Worm (Caenorhabditis elegans): ENCODE measurements around the gene F09E10.5.

Gene F09E10.5

DNA sequence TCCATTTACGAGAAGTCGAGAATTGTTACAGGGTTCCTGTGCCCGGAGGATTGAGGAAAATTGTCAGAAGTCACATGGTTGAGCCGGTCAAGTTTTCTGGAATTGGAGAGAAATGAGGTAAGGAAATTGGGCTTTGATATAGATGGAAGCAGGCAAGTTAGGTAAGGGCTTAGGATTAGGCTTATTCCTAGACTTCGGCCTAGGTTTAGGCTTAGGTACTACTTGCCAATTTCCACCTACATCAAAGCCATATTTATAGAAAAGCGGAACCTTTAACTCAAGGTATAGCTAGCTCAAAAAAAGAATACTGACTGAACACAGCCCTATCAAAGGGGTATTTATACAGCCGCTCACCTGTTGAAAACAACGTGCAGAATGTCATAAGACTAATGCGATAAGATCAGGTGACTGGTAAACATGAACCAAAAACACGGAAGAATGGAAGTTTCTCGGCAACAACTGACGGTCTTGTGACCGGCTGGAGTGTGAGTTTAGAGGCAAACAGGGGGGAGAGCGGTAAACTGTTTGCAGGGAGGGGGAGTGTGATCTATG is 10.4 kb upstream of the F09E10.5 start:
- TF ChIP-seq hlh-1 (tag; optimal IDR thresholded peaks at IDR 0.05) = peak; percentile 42
- TF ChIP-seq nhr-12 (tag; optimal IDR thresholded peaks at IDR 0.05) = no peak
- no peak for TF ChIP-seq lin-32 (GFP tag; optimal IDR thresholded peaks at IDR 0.05)
- TF ChIP-seq unc-39 (tag; optimal IDR thresholded peaks at IDR 0.05) = no peak

DNA sequence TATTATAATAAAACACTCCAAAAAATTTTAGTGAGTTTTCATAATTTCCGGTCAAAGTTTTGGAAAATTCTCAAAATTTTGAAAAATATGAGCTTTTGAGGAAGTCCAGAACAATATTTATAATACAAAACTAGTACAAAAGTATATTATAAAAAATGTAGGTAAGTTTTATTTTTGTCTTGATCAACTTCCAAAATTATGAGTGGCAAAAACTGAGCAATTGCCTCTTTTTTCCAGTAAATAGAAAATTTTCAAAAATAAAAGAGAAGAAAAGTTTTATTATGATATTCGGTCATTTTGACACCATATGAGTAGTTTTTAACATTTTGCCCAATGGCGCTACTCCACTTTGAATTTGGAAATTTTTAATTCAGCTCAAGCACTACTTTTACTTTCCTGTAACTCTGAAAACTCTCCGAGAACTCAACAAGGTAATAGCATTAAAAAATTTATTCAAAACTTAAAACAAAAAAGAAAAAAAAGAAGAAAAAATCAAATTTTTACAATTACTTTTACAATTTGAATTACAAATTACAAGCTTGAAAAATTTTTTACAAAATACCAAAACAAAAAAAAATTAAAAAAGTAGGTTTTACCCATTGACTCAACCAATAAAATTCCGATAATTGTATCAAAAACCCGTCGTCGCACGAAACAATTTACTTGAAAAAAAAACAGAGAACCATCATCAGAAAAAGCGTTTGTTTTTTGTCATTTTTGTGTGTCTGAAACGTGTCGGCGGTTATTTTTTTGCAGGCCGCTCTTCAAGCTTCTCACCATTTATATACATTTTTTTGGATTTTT is 9.7 kb upstream of the F09E10.5 start:
- no peak for TF ChIP-seq lin-32 (GFP tag; optimal IDR thresholded peaks at IDR 0.05)
- TF ChIP-seq elt-3 (tag; optimal IDR thresholded peaks at IDR 0.05) = no peak
- no peak for TF ChIP-seq ceh-83 (GFP tag; optimal IDR thresholded peaks at IDR 0.05)
- no peak for TF ChIP-seq nhr-12 (tag; optimal IDR thresholded peaks at IDR 0.05)
- no peak for TF ChIP-seq ham-2 (GFP tag; optimal IDR thresholded peaks at IDR 0.05)
- TF ChIP-seq nhr-2 (tag; optimal IDR thresholded peaks at IDR 0.05) = no peak

DNA sequence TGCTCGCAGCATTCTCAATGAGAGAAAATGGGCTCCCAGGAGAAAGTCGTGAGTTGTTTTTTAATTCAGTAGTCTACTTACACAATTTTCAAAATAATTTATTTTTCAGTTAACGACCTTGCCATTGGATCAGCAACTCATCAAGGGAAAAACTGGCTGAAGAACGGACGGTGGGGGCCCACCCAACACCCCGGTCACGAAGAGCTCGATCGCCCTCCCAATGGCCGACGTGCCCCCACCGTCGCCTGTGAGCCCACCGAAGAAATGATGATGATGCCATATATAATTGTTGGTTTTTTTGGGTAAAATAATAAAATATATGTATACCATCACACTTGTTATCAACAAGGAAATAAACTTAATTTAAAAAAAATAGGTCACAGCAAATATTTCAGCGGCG is 8.8 kb upstream of the F09E10.5 start:
- no peak for TF ChIP-seq ceh-43 (GFP tag; optimal IDR thresholded peaks at IDR 0.05)
- no peak for TF ChIP-seq unc-39 (tag; optimal IDR thresholded peaks at IDR 0.05)
- no peak for TF ChIP-seq hlh-1 (tag; optimal IDR thresholded peaks at IDR 0.05)
- no peak for TF ChIP-seq pha-4 (tag; optimal IDR thresholded peaks at IDR 0.05)
- TF ChIP-seq elt-1 (tag; optimal IDR thresholded peaks at IDR 0.05; ENCODE audit: borderline replicate concordance, insufficient read depth) = no peak
- no peak for TF ChIP-seq mab-5 (tag; optimal IDR thresholded peaks at IDR 0.05)
- TF ChIP-seq zip-8 (tag; optimal IDR thresholded peaks at IDR 0.05) = no peak
- no peak for TF ChIP-seq bed-3 (GFP tag; optimal IDR thresholded peaks at IDR 0.05)
- no peak for TF ChIP-seq elt-3 (tag; optimal IDR thresholded peaks at IDR 0.05)
- TF ChIP-seq nhr-76 (tag; optimal IDR thresholded peaks at IDR 0.05) = no peak
- TF ChIP-seq cnd-1 (tag; optimal IDR thresholded peaks at IDR 0.05) = no peak
- no peak for TF ChIP-seq lsy-2 (tag; optimal IDR thresholded peaks at IDR 0.05)
- no peak for TF ChIP-seq ham-2 (GFP tag; optimal IDR thresholded peaks at IDR 0.05)
- TF ChIP-seq drap-1 (GFP tag; optimal IDR thresholded peaks at IDR 0.05) = no peak
- no peak for TF ChIP-seq nhr-12 (tag; optimal IDR thresholded peaks at IDR 0.05)
- no peak for TF ChIP-seq snpc-4 (tag; optimal IDR thresholded peaks at IDR 0.05)
- TF ChIP-seq ztf-11 (tag; optimal IDR thresholded peaks at IDR 0.05) = no peak
- no peak for TF ChIP-seq tbx-8 (GFP tag; optimal IDR thresholded peaks at IDR 0.05)

DNA sequence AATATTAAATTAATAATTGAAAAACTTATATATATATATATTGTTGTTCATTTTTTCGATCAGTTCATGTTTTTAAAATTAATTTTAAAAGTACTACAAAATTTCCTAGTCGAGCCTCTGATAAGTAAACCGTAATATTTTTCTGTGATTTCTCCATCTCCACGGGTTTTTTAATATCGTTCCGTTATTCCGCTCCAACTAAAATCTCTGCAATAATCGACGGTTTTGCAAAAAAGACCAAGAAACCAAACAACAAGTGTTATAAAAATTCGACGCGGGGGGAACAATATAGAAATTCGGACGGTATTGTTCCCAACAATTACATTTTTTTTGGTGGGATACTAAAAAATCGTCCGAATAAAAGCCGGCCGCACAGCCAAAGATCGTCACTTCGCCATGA is 8.3 kb upstream of the F09E10.5 start, which contains the start of gene F09E10.1:
Gene F09E10.1 (plus strand): TSS at position 301 of the 400 bp plus-strand sequence.
- no peak for TF ChIP-seq cnd-1 (tag; optimal IDR thresholded peaks at IDR 0.05)
- TF ChIP-seq zip-8 (tag; optimal IDR thresholded peaks at IDR 0.05) = no peak
- TF ChIP-seq flh-1 (GFP tag; optimal IDR thresholded peaks at IDR 0.05) = no peak
- no peak for TF ChIP-seq snpc-4 (tag; optimal IDR thresholded peaks at IDR 0.05)
- no peak for TF ChIP-seq ceh-43 (GFP tag; optimal IDR thresholded peaks at IDR 0.05)
- TF ChIP-seq blmp-1 (tag; optimal IDR thresholded peaks at IDR 0.05) = no peak
- TF ChIP-seq drap-1 (GFP tag; optimal IDR thresholded peaks at IDR 0.05) = no peak
- no peak for TF ChIP-seq elt-3 (tag; optimal IDR thresholded peaks at IDR 0.05)
- TF ChIP-seq ztf-11 (tag; optimal IDR thresholded peaks at IDR 0.05) = no peak
- TF ChIP-seq unc-120 (tag; optimal IDR thresholded peaks at IDR 0.05; ENCODE audit: poor library complexity, severe bottlenecking) = no peak
- TF ChIP-seq pha-4 (tag; optimal IDR thresholded peaks at IDR 0.05) = no peak
- no peak for TF ChIP-seq sem-2 (GFP tag; optimal IDR thresholded peaks at IDR 0.05)
- TF ChIP-seq nhr-2 (tag; optimal IDR thresholded peaks at IDR 0.05) = no peak
- TF ChIP-seq lsy-2 (tag; optimal IDR thresholded peaks at IDR 0.05) = no peak
- no peak for TF ChIP-seq mls-2 (tag; optimal IDR thresholded peaks at IDR 0.05)
- TF ChIP-seq unc-39 (tag; optimal IDR thresholded peaks at IDR 0.05) = no peak
- TF ChIP-seq elt-1 (tag; optimal IDR thresholded peaks at IDR 0.05; ENCODE audit: borderline replicate concordance, insufficient read depth) = no peak
- no peak for TF ChIP-seq tbx-8 (GFP tag; optimal IDR thresholded peaks at IDR 0.05)
- TF ChIP-seq bed-3 (GFP tag; optimal IDR thresholded peaks at IDR 0.05) = no peak

DNA sequence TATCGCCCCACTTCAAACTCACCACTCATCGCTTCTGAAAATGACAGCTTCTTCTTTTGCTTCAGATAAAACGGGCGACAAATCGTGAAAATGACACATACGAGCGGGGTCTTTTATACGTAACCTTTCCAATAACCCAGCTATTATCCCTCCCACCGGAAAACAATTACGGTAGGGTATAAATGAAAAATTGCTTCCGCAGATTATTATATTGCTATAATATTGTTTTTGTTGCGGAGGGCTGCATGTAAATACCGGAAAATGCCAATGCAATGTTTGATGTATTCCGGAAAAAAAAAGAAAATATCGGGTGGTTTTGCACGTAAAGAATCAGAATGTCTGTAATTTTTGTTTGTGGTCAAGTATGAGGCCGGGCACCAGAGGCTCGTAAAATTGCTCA is 7.6 kb upstream of the F09E10.5 start, which contains the start of gene F09E10.7:
Gene F09E10.7 (minus strand): TSS at position 101 of the 400 bp plus-strand sequence.
- TF ChIP-seq ceh-83 (GFP tag; optimal IDR thresholded peaks at IDR 0.05) (no peak), ztf-11 (tag; optimal IDR thresholded peaks at IDR 0.05) (no peak), nhr-2 (tag; optimal IDR thresholded peaks at IDR 0.05) (no peak), ceh-43 (GFP tag; optimal IDR thresholded peaks at IDR 0.05) (no peak), lsy-2 (tag; optimal IDR thresholded peaks at IDR 0.05) (no peak), snpc-4 (tag; optimal IDR thresholded peaks at IDR 0.05) (no peak), nhr-12 (tag; optimal IDR thresholded peaks at IDR 0.05) (no peak), sem-2 (GFP tag; optimal IDR thresholded peaks at IDR 0.05) (no peak), cnd-1 (tag; optimal IDR thresholded peaks at IDR 0.05) (no peak), elt-1 (tag; optimal IDR thresholded peaks at IDR 0.05; ENCODE audit: borderline replicate concordance, insufficient read depth) (no peak), bed-3 (GFP tag; optimal IDR thresholded peaks at IDR 0.05) (no peak), blmp-1 (tag; optimal IDR thresholded peaks at IDR 0.05) (no peak), ham-2 (GFP tag; optimal IDR thresholded peaks at IDR 0.05) (no peak)

Data from whole organism, mixed stage, embryonic.